Worm (Caenorhabditis elegans) whole organism, young adult: ENCODE results near the gene dgk-4.
A peak's percentile ranks its signal among the peaks of the same experiment; 100 is the strongest.

Source experiments
- B0019.2 ChIP-seq: fragments of 200-800 bp; sonication (Bioruptor generic); conservative IDR thresholded peaks from 2 replicates; pipeline ENCODE4 v1.3.6; 2022; ENCODE audit warnings: missing genetic modification reagents, missing genetic modification characterization, missing compliant biosample characterization
- F55B11.4 ChIP-seq: sonication (generic microtip); optimal IDR thresholded peaks from 2 replicates; lab custom pipeline; 2016; ENCODE audit warnings: missing compliant biosample characterization, missing genetic modification characterization, borderline replicate concordance; ENCODE audit not compliant: insufficient read depth
- F57A8.1 ChIP-seq: fragments of 200-800 bp; sonication (Bioruptor generic); optimal IDR thresholded peaks from 2 replicates; lab custom pipeline; 2018; ENCODE audit warnings: mild to moderate bottlenecking, missing genetic modification characterization, moderate library complexity, missing compliant biosample characterization
- K12H6.12 ChIP-seq: fragments of 200-800 bp; sonication (Bioruptor generic); optimal IDR thresholded peaks from 2 replicates; lab custom pipeline; 2018; ENCODE audit warnings: mild to moderate bottlenecking, missing genetic modification characterization, missing compliant biosample characterization
- Y53F4B.3 ChIP-seq: fragments of 200-800 bp; sonication (Bioruptor generic); IDR thresholded peaks from 2 replicates; pipeline ENCODE4 v1.3.6; 2022; ENCODE audit warnings: missing genetic modification reagents, missing genetic modification characterization, missing compliant biosample characterization
- Y53G8AR.9 ChIP-seq: fragments of 200-800 bp; sonication (Bioruptor generic); conservative IDR thresholded peaks from 2 replicates; pipeline ENCODE4 v1.3.6; 2022; ENCODE audit warnings: missing genetic modification reagents, missing genetic modification characterization, missing compliant biosample characterization
- aptf-2 ChIP-seq: fragments of 200-800 bp; sonication (Bioruptor generic); conservative IDR thresholded peaks from 2 replicates; pipeline ENCODE4 v1.3.6; 2022; ENCODE audit warnings: missing genetic modification reagents, missing genetic modification characterization, missing compliant biosample characterization
- attf-5 ChIP-seq: fragments of 200-800 bp; sonication (Bioruptor generic); optimal IDR thresholded peaks from 2 replicates; lab custom pipeline; 2018; ENCODE audit warnings: mild to moderate bottlenecking, missing genetic modification characterization, missing compliant biosample characterization
- attf-6 ChIP-seq: fragments of 200-800 bp; sonication (Bioruptor generic); IDR thresholded peaks from 2 replicates; pipeline ENCODE4 v1.3.6; 2022; ENCODE audit warnings: missing genetic modification reagents, missing genetic modification characterization, missing compliant biosample characterization
- cebp-1 ChIP-seq, 2 experiments: fragments of 200-800 bp in 1 of 2; sonication (Bioruptor generic) in 1 of 2; sonication (generic microtip) in 1 of 2; IDR thresholded peaks in 1 of 2; optimal IDR thresholded peaks in 1 of 2; 2 replicates each; pipeline versions ENCODE4 v1.3.6 to Lab custom; 2017 to 2022; ENCODE audit warnings: missing compliant biosample characterization in 2 of 2, missing genetic modification characterization in 2 of 2, mild to moderate bottlenecking in 1 of 2, missing genetic modification reagents in 1 of 2, moderate library complexity in 1 of 2
- ceh-27 ChIP-seq: fragments of 200-800 bp; sonication (Bioruptor generic); optimal IDR thresholded peaks from 2 replicates; lab custom pipeline; 2018; ENCODE audit warnings: mild to moderate bottlenecking, missing genetic modification characterization, moderate library complexity, missing compliant biosample characterization
- ceh-40 ChIP-seq: fragments of 200-800 bp; sonication (Bioruptor generic); IDR thresholded peaks from 2 replicates; pipeline ENCODE4 v1.3.6; 2022; ENCODE audit warnings: missing genetic modification characterization, missing compliant biosample characterization
- ceh-79 ChIP-seq: sonication (generic microtip); optimal IDR thresholded peaks from 2 replicates; lab custom pipeline; 2017; ENCODE audit warnings: mild to moderate bottlenecking, missing genetic modification characterization, missing compliant biosample characterization
- chd-7 ChIP-seq: sonication (generic microtip); optimal IDR thresholded peaks from 2 replicates; lab custom pipeline; 2016; ENCODE audit warnings: mild to moderate bottlenecking, missing genetic modification characterization, moderate library complexity, missing compliant biosample characterization
- ets-4 ChIP-seq: fragments of 200-800 bp; sonication (Bioruptor generic); optimal IDR thresholded peaks from 2 replicates; lab custom pipeline; 2018; ENCODE audit warnings: mild to moderate bottlenecking, missing genetic modification characterization, missing compliant biosample characterization
- hlh-12 ChIP-seq: sonication (generic microtip); optimal IDR thresholded peaks from 2 replicates; lab custom pipeline; 2016; ENCODE audit warnings: missing genetic modification characterization, missing compliant biosample characterization
- hmg-1.2 ChIP-seq: fragments of 200-800 bp; sonication (Bioruptor generic); IDR thresholded peaks from 2 replicates; pipeline ENCODE4 v1.3.6; 2022; ENCODE audit warnings: missing genetic modification reagents, missing genetic modification characterization, missing compliant biosample characterization
- lin-35 ChIP-seq, 3 experiments: fragments of 150-350 bp in 2 of 3; sonication (generic microtip) in 1 of 3; optimal IDR thresholded peaks; 2 replicates each; lab custom pipeline; 2014 to 2018; ENCODE audit warnings: missing biosample characterization in 3 of 3, missing genetic modification characterization in 3 of 3, missing genetic modification reagents in 3 of 3
- lin-54 ChIP-seq: fragments of 200-800 bp; sonication (Bioruptor generic); optimal IDR thresholded peaks from 2 replicates; lab custom pipeline; 2018; ENCODE audit warnings: mild to moderate bottlenecking, missing genetic modification characterization, missing compliant biosample characterization
- lir-1 ChIP-seq: fragments of 200-800 bp; sonication (Bioruptor generic); conservative IDR thresholded peaks from 2 replicates; pipeline ENCODE4 v1.3.6; 2022; ENCODE audit warnings: missing genetic modification reagents, missing genetic modification characterization, missing compliant biosample characterization
- madf-10 ChIP-seq: sonication (generic microtip); optimal IDR thresholded peaks from 2 replicates; lab custom pipeline; 2016; ENCODE audit warnings: mild to moderate bottlenecking, missing genetic modification characterization, missing compliant biosample characterization
- mcd-1 ChIP-seq: fragments of 200-800 bp; sonication (Bioruptor generic); IDR thresholded peaks from 2 replicates; pipeline ENCODE4 v1.3.6; 2022; ENCODE audit warnings: missing genetic modification reagents, missing genetic modification characterization, missing compliant biosample characterization
- mel-28 ChIP-seq: sonication (generic microtip); optimal IDR thresholded peaks from 2 replicates; lab custom pipeline; 2016; ENCODE audit warnings: borderline replicate concordance, mild to moderate bottlenecking, missing genetic modification characterization, missing compliant biosample characterization
- nfya-2 ChIP-seq: fragments of 200-800 bp; sonication (Bioruptor generic); IDR thresholded peaks from 2 replicates; pipeline ENCODE4 v1.3.6; 2022; ENCODE audit warnings: missing genetic modification reagents, missing genetic modification characterization, missing compliant biosample characterization
- rec-8 ChIP-seq, 2 experiments: sonication (generic microtip); optimal IDR thresholded peaks; 2 replicates each; lab custom pipeline; 2016; ENCODE audit warnings: mild to moderate bottlenecking in 2 of 2, missing genetic modification characterization in 2 of 2, missing genetic modification reagents in 2 of 2, missing genotype in 2 of 2, missing biosample characterization in 1 of 2, missing compliant biosample characterization in 1 of 2, moderate library complexity in 1 of 2
- repo-1 ChIP-seq: sonication (generic microtip); optimal IDR thresholded peaks from 2 replicates; lab custom pipeline; 2017; ENCODE audit warnings: mild to moderate bottlenecking, missing genetic modification characterization, missing compliant biosample characterization
- sdz-38 ChIP-seq: sonication (generic microtip); optimal IDR thresholded peaks from 2 replicates; lab custom pipeline; 2016; ENCODE audit warnings: missing genotype, missing genetic modification characterization, missing compliant biosample characterization
- sea-2 ChIP-seq: fragments of 200-800 bp; sonication (Bioruptor generic); IDR thresholded peaks from 2 replicates; pipeline ENCODE4 v1.3.6; 2022; ENCODE audit warnings: missing genetic modification characterization, missing compliant biosample characterization
- snpc-1.1 ChIP-seq: sonication (generic microtip); optimal IDR thresholded peaks from 2 replicates; lab custom pipeline; 2017; ENCODE audit warnings: missing genetic modification characterization, mild to moderate bottlenecking, missing compliant biosample characterization, antibody characterized with exemption, moderate library complexity, missing genotype, missing genetic modification reagents; ENCODE audit not compliant: insufficient read depth
- snpc-1.3 ChIP-seq: sonication (generic microtip); optimal IDR thresholded peaks from 2 replicates; lab custom pipeline; 2017; ENCODE audit warnings: missing genetic modification characterization, mild to moderate bottlenecking, missing compliant biosample characterization, antibody characterized with exemption, moderate library complexity, missing genotype, missing genetic modification reagents; ENCODE audit not compliant: insufficient read depth
- somi-1 ChIP-seq: fragments of 200-800 bp; sonication (Bioruptor generic); optimal IDR thresholded peaks from 2 replicates; lab custom pipeline; 2018; ENCODE audit warnings: mild to moderate bottlenecking, missing genetic modification characterization, missing compliant biosample characterization
- zfh-2 ChIP-seq: fragments of 200-800 bp; sonication (Bioruptor generic); conservative IDR thresholded peaks from 2 replicates; pipeline ENCODE4 v1.3.6; 2022; ENCODE audit warnings: missing genetic modification reagents, missing genetic modification characterization, missing compliant biosample characterization
- ztf-3 ChIP-seq: fragments of 200-800 bp; sonication (Bioruptor generic); optimal IDR thresholded peaks from 2 replicates; lab custom pipeline; 2018; ENCODE audit warnings: mild to moderate bottlenecking, missing genetic modification characterization, missing compliant biosample characterization

dgk-4 gene

ce11 chrIV:8627328-8627727 lies 3.8 kb upstream of the dgk-4 start, which contains the start of gene F42A9.11 (continued):
- TF ChIP-seq F57A8.1 (no peak), attf-6 (GFP tag; lab: Robert Waterston, UW) (no peak)

- TF ChIP-seq Y53G8AR.9 (0 out of 2 replicates have a peak, but pooled peaks have one; percentile 25), nfya-2 (GFP tag; lab: Robert Waterston, UW) (no peak), madf-10 (tag; lab: Kevin White, UChicago) (no peak)
These were observed 2.9 kb upstream of the dgk-4 start for ce11 chrIV:8628262-8628661.

- no peak for TF ChIP-seq snpc-1.1 (tag; lab: Kevin White, UChicago)
- peak; percentile 77 for TF ChIP-seq K12H6.12 (tag; lab: Kevin White, UChicago)
- TF ChIP-seq chd-7 (tag; lab: Kevin White, UChicago): peak; percentile 53
- TF ChIP-seq ceh-40 (GFP tag; lab: Robert Waterston, UW): no peak
- no peak for TF ChIP-seq B0019.2 (GFP tag; lab: Robert Waterston, UW)
- TF ChIP-seq repo-1 (tag; lab: Kevin White, UChicago): no peak
- TF ChIP-seq hlh-12 (tag; lab: Kevin White, UChicago): no peak
- no peak for TF ChIP-seq ets-4 (GFP tag; lab: Kevin White, UChicago)
- TF ChIP-seq somi-1 (GFP tag; lab: Kevin White, UChicago): peak; percentile 4
- TF ChIP-seq sdz-38 (tag; lab: Kevin White, UChicago): no peak
- TF ChIP-seq F55B11.4 (tag; lab: Kevin White, UChicago): no peak
- 0 out of 2 replicates have a peak, but pooled peaks have one; percentile 21 for TF ChIP-seq mcd-1
- TF ChIP-seq mel-28 (tag; lab: Kevin White, UChicago): no peak
- TF ChIP-seq hmg-1.2 (GFP tag; lab: Robert Waterston, UW): peak; percentile 58; the same call in 1 of the 2 replicates
- TF ChIP-seq lin-35 (GFP tag; optimal IDR thresholded peaks at IDR 0.05; lab: Kevin White, UChicago): peak in 1 of 3 experiments; percentile 73
- no peak for TF ChIP-seq lir-1 (GFP tag; lab: Robert Waterston, UW)
- no peak for TF ChIP-seq cebp-1 (GFP tag; IDR thresholded peaks at IDR 0.05; lab: Robert Waterston, UW)
- TF ChIP-seq cebp-1 (tag; optimal IDR thresholded peaks at IDR 0.05; lab: Kevin White, UChicago): peak; percentile 25
- peak; percentile 23 for TF ChIP-seq attf-5 (GFP tag; lab: Kevin White, UChicago)
- TF ChIP-seq zfh-2 (GFP tag; lab: Robert Waterston, UW): peak; percentile 81
- TF ChIP-seq, all 124 proteins: peak for 9
These were observed 1.5 kb upstream of the dgk-4 start for ce11 chrIV:8629609-8630052.

ce11 chrIV:8630243-8630642 lies 890 bp upstream of the dgk-4 start:
- TF ChIP-seq somi-1 (GFP tag; lab: Kevin White, UChicago): no peak
- no peak for TF ChIP-seq ceh-79 (tag; lab: Kevin White, UChicago)
- no peak for TF ChIP-seq ceh-27
- no peak for TF ChIP-seq sea-2 (GFP tag; lab: Robert Waterston, UW)
- no peak for TF ChIP-seq aptf-2
- no peak for TF ChIP-seq rec-8 (tag; optimal IDR thresholded peaks at IDR 0.05; lab: Kevin White, UChicago)
- no peak for TF ChIP-seq ceh-40 (GFP tag; lab: Robert Waterston, UW)
- TF ChIP-seq lin-54 (GFP tag; lab: Kevin White, UChicago): no peak
- no peak for TF ChIP-seq snpc-1.3 (tag; lab: Kevin White, UChicago)
- TF ChIP-seq Y53F4B.3 (GFP tag; lab: Robert Waterston, UW): no peak
- no peak for TF ChIP-seq ztf-3
- TF ChIP-seq F57A8.1: no peak
